Worm (Caenorhabditis elegans) whole organism, late embryonic: ENCODE measurements around the gene reps-1.

Source experiments
- T23F11.4 ChIP-seq: fragments of 200-800 bp; sonication (Bioruptor generic); optimal IDR thresholded peaks from 2 replicates; lab custom pipeline; 2018; ENCODE audit warnings: mild to moderate bottlenecking, missing genetic modification characterization, missing compliant biosample characterization
- Y22D7AL.16 ChIP-seq: sonication (generic microtip); optimal IDR thresholded peaks from 2 replicates; lab custom pipeline; 2016; ENCODE audit warnings: missing genetic modification characterization, missing compliant biosample characterization
- ama-1 ChIP-seq: fragments of 150-350 bp; optimal IDR thresholded peaks from 2 replicates; lab custom pipeline; 2014
- ceh-18 ChIP-seq: sonication (generic microtip); optimal IDR thresholded peaks from 2 replicates; lab custom pipeline; 2016; ENCODE audit warnings: missing genetic modification characterization, missing compliant biosample characterization
- ceh-9 ChIP-seq: sonication (generic microtip); optimal IDR thresholded peaks from 2 replicates; lab custom pipeline; 2016; ENCODE audit warnings: mild to moderate bottlenecking, missing genetic modification characterization, inconsistent platforms, missing compliant biosample characterization
- elt-2 ChIP-seq: sonication (generic microtip); optimal IDR thresholded peaks from 2 replicates; lab custom pipeline; 2016; ENCODE audit warnings: missing genetic modification reagents, missing genetic modification characterization, missing compliant biosample characterization
- pha-4 ChIP-seq: fragments of 150-350 bp; optimal IDR thresholded peaks from 2 replicates; lab custom pipeline; 2018; ENCODE audit warnings: missing biosample characterization, missing genetic modification reagents, missing genetic modification characterization
- rnt-1 ChIP-seq: sonication (generic microtip); optimal IDR thresholded peaks from 2 replicates; lab custom pipeline; 2016; ENCODE audit warnings: missing genetic modification characterization, missing compliant biosample characterization

- no peak for TF ChIP-seq Y22D7AL.16
- TF ChIP-seq elt-2: no peak
- no peak for TF ChIP-seq ama-1 (lab: Kevin White, UChicago)
- no peak for TF ChIP-seq rnt-1 (tag; lab: Kevin White, UChicago)
- TF ChIP-seq pha-4 (tag; lab: Kevin White, UChicago): no peak
- TF ChIP-seq ceh-18 (tag; lab: Kevin White, UChicago): no peak
- no peak for TF ChIP-seq T23F11.4 (GFP tag; lab: Kevin White, UChicago)
- TF ChIP-seq ceh-9 (tag; lab: Kevin White, UChicago): no peak
Observed at ce11 chrV:19024683-19025082, 34.4 kb upstream of the reps-1 start, which contains the start of gene Y39B6A.29.
